Worm (Caenorhabditis elegans): ENCODE data around the gene T04F8.7.

The T04F8.7 gene

ce11 chrX:11666545-11667177 lies 14.1 kb downstream of the T04F8.7 start, which contains the start of gene noca-2 (continued):
- TF ChIP-seq daf-16 (GFP tag; optimal IDR thresholded peaks at IDR 0.05) (no peak), daf-16 (tag; optimal IDR thresholded peaks at IDR 0.05) (peak; percentile 24), tra-1 (GFP tag; IDR thresholded peaks at IDR 0.05) (no peak), zfp-2 (tag; optimal IDR thresholded peaks at IDR 0.05) (no peak), madf-5 (GFP tag; IDR thresholded peaks at IDR 0.05) (no peak), nhr-41 (GFP tag; IDR thresholded peaks at IDR 0.05) (no peak), ceh-62 (tag; optimal IDR thresholded peaks at IDR 0.05) (no peak), dve-1 (tag; optimal IDR thresholded peaks at IDR 0.05; ENCODE audit: insufficient read depth) (no peak), tag-97 (GFP tag; IDR thresholded peaks at IDR 0.05) (no peak), nhr-6 (tag; optimal IDR thresholded peaks at IDR 0.05) (peak; percentile 4), hmg-1.1 (GFP tag; IDR thresholded peaks at IDR 0.05) (peak; percentile 75), hlh-11 (tag; optimal IDR thresholded peaks at IDR 0.05) (peak; percentile 30), ztf-11 (tag; optimal IDR thresholded peaks at IDR 0.05) (no peak), R02D3.7 (tag; optimal IDR thresholded peaks at IDR 0.05) (no peak)

ce11 chrX:11665522-11666017 lies 15.2 kb downstream of the T04F8.7 start:
- TF ChIP-seq nhr-102 (tag; optimal IDR thresholded peaks at IDR 0.05) = no peak
- TF ChIP-seq aha-1 (tag) = peak; percentile 61
- no peak for TF ChIP-seq ceh-44 (GFP tag; IDR thresholded peaks at IDR 0.05)
- TF ChIP-seq nhr-25 (tag; optimal IDR thresholded peaks at IDR 0.05; ENCODE audit: borderline replicate concordance, insufficient read depth) = no peak
- no peak for TF ChIP-seq unc-62 (GFP tag; optimal IDR thresholded peaks at IDR 0.05 in 1 of 2)
- no peak for TF ChIP-seq unc-62 (tag; optimal IDR thresholded peaks at IDR 0.05)
- TF ChIP-seq php-3 (GFP tag; IDR thresholded peaks at IDR 0.05) = no peak
- TF ChIP-seq nhr-77 (tag; optimal IDR thresholded peaks at IDR 0.05) = no peak

ce11 chrX:11664184-11664583 lies 16.6 kb downstream of the T04F8.7 start:
- TF ChIP-seq ceh-44 (GFP tag; IDR thresholded peaks at IDR 0.05) (no peak), aha-1 (tag) (peak; percentile 53), daf-16 (GFP tag; optimal IDR thresholded peaks at IDR 0.05) (no peak), daf-16 (tag; optimal IDR thresholded peaks at IDR 0.05) (peak; percentile 52), skn-1 (tag; optimal IDR thresholded peaks at IDR 0.05) (no peak), pha-4 (GFP tag; IDR thresholded peaks at IDR 0.05) (no peak), pha-4 (tag; optimal IDR thresholded peaks at IDR 0.05) (peak; percentile 62), dve-1 (tag; optimal IDR thresholded peaks at IDR 0.05; ENCODE audit: insufficient read depth) (peak; percentile 8), mes-2 (tag; optimal IDR thresholded peaks at IDR 0.05; ENCODE audit: poor library complexity, severe bottlenecking) (peak; percentile 9), daf-12 (tag; optimal IDR thresholded peaks at IDR 0.05) (no peak)

ce11 chrX:11662557-11662956 lies 18.2 kb downstream of the T04F8.7 start:
- peak; percentile 5 for TF ChIP-seq mes-2 (tag; optimal IDR thresholded peaks at IDR 0.05; ENCODE audit: poor library complexity, severe bottlenecking)
- peak; percentile 52 for TF ChIP-seq dve-1 (tag; optimal IDR thresholded peaks at IDR 0.05; ENCODE audit: insufficient read depth)
- no peak for TF ChIP-seq mdt-29 (GFP tag; IDR thresholded peaks at IDR 0.05)
- peak; percentile 65 for TF ChIP-seq dpl-1 (GFP tag; optimal IDR thresholded peaks at IDR 0.05)
- peak; percentile 9 for TF ChIP-seq nhr-28 (tag; optimal IDR thresholded peaks at IDR 0.05)

ce11 chrX:11662069-11662468 lies 18.7 kb downstream of the T04F8.7 start:
- TF ChIP-seq nhr-6 (tag; optimal IDR thresholded peaks at IDR 0.05) (no peak), lsy-2 (tag; optimal IDR thresholded peaks at IDR 0.05) (no peak), skn-1 (tag; optimal IDR thresholded peaks at IDR 0.05) (no peak), mxl-3 (GFP tag; optimal IDR thresholded peaks at IDR 0.05) (peak; percentile 11), hlh-30 (tag; optimal IDR thresholded peaks at IDR 0.05; ENCODE audit: insufficient read depth) (peak; percentile 86), lin-39 (tag; optimal IDR thresholded peaks at IDR 0.05) (no peak), mep-1 (tag; optimal IDR thresholded peaks at IDR 0.05) (no peak), pha-4 (GFP tag; IDR thresholded peaks at IDR 0.05) (no peak), pha-4 (tag; optimal IDR thresholded peaks at IDR 0.05) (no peak), gei-8 (GFP tag; optimal IDR thresholded peaks at IDR 0.05) (no peak), ama-1 (optimal IDR thresholded peaks at IDR 0.05) (no peak), madf-5 (GFP tag; IDR thresholded peaks at IDR 0.05) (no peak), tra-1 (GFP tag; IDR thresholded peaks at IDR 0.05) (0 out of 2 replicates have a peak, but pooled peaks have one; percentile 9), nhr-28 (tag; optimal IDR thresholded peaks at IDR 0.05) (no peak), nhr-48 (tag; optimal IDR thresholded peaks at IDR 0.05) (no peak), ZK337.2 (GFP tag; IDR thresholded peaks at IDR 0.05) (no peak), zag-1 (tag; optimal IDR thresholded peaks at IDR 0.05) (no peak), rbr-2 (tag; optimal IDR thresholded peaks at IDR 0.05) (no peak), hif-1 (tag; optimal IDR thresholded peaks at IDR 0.05) (no peak), ces-1 (GFP tag; optimal IDR thresholded peaks at IDR 0.05) (no peak)
